Fruit fly (Drosophila melanogaster): ENCODE data around the gene ash2.

Gene ash2

DNA sequence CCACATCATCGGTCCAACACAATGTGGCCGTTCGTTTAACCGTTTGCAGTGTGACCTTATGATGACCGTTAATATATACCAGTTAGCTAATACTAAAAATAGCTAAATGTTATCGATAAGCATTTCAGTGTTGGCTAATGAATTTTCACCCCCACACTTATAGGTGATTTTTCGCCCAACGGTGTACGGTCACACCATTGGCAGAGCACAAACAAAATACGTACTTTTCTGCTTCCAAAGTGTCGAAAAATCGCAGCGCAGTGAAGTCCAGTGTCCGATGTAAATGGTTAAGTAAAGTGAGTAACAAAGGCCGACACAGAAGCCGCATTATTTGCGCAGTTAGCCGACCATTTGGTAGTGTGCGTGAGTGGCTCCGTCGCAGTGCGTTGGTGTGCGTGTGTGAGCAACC, 24.4 kb upstream of the ash2 start, which contains the start of the genes Syx18 and atl (continued):
- TF ChIP-seq Dek (tag; optimal IDR thresholded peaks at IDR 0.05) (peak; percentile 4), CG5953 (GFP tag; IDR thresholded peaks at IDR 0.05) (no peak), Spps (tag; optimal IDR thresholded peaks at IDR 0.05) (no peak), CG18619 (GFP tag; optimal IDR thresholded peaks at IDR 0.05) (no peak), CG3726 (GFP tag; IDR thresholded peaks at IDR 0.05) (no peak), Ssrp (tag; optimal IDR thresholded peaks at IDR 0.05) (no peak), fru (optimal IDR thresholded peaks at IDR 0.05) (no peak), CG8944 (GFP tag; optimal IDR thresholded peaks at IDR 0.05) (no peak), CG9817 (tag; optimal IDR thresholded peaks at IDR 0.05) (no peak), twi (tag; optimal IDR thresholded peaks at IDR 0.05) (no peak), ara (GFP tag; IDR thresholded peaks at IDR 0.05) (no peak), repo (GFP tag; optimal IDR thresholded peaks at IDR 0.05) (no peak), CG11085 (GFP tag; IDR thresholded peaks at IDR 0.05) (no peak), sna (GFP tag; IDR thresholded peaks at IDR 0.05; ENCODE audit: partially characterized antibody) (peak; percentile 54), Hr3 (GFP tag; optimal IDR thresholded peaks at IDR 0.05) (no peak), bab2 (GFP tag; optimal IDR thresholded peaks at IDR 0.05) (no peak), grau (tag; optimal IDR thresholded peaks at IDR 0.05) (peak; percentile 33), TFAM (GFP tag; optimal IDR thresholded peaks at IDR 0.05) (no peak), Xbp1 (GFP tag; optimal IDR thresholded peaks at IDR 0.05) (peak; percentile 71), esg (GFP tag; conservative IDR thresholded peaks at IDR 0.05) (no peak), sug (tag; optimal IDR thresholded peaks at IDR 0.05) (peak; percentile 35), salm (tag; optimal IDR thresholded peaks at IDR 0.05) (no peak), maf-S (GFP tag; optimal IDR thresholded peaks at IDR 0.05) (no peak), caup (GFP tag; optimal IDR thresholded peaks at IDR 0.05; ENCODE audit: severe bottlenecking) (peak; percentile 23), CG3847 (GFP tag; IDR thresholded peaks at IDR 0.05) (peak; percentile 73; the same call in 1 of the 2 replicates), CG9215 (GFP tag; IDR thresholded peaks at IDR 0.05) (no peak), ham (GFP tag; IDR thresholded peaks at IDR 0.05) (no peak), h (optimal IDR thresholded peaks at IDR 0.05) (no peak), Dref (GFP tag; IDR thresholded peaks at IDR 0.05) (peak; percentile 82), hth (optimal IDR thresholded peaks at IDR 0.05) (no peak), Myb (GFP tag; optimal IDR thresholded peaks at IDR 0.05) (peak; percentile 92), sqz (GFP tag; optimal IDR thresholded peaks at IDR 0.05) (no peak), Asciz (GFP tag; optimal IDR thresholded peaks at IDR 0.05) (no peak), CG15479 (GFP tag; optimal IDR thresholded peaks at IDR 0.05) (no peak), Lim3 (GFP tag; IDR thresholded peaks at IDR 0.05) (no peak), pnt (GFP tag; optimal IDR thresholded peaks at IDR 0.05) (no peak), disco-r (GFP tag; optimal IDR thresholded peaks at IDR 0.05) (no peak), wor (GFP tag; IDR thresholded peaks at IDR 0.05) (no peak), CG2199 (GFP tag; IDR thresholded peaks at IDR 0.05) (no peak), CG33557 (GFP tag; optimal IDR thresholded peaks at IDR 0.05) (no peak), pita (GFP tag; optimal IDR thresholded peaks at IDR 0.05) (no peak), CG13123 (GFP tag; optimal IDR thresholded peaks at IDR 0.05) (no peak), Camta (GFP tag; optimal IDR thresholded peaks at IDR 0.05) (peak; percentile 21), CG7839 (tag; optimal IDR thresholded peaks at IDR 0.05) (no peak), CG10431 (GFP tag; optimal IDR thresholded peaks at IDR 0.05) (no peak), ranshi (GFP tag; IDR thresholded peaks at IDR 0.05) (no peak), CG17568 (GFP tag; optimal IDR thresholded peaks at IDR 0.05) (no peak), CG1233 (GFP tag; optimal IDR thresholded peaks at IDR 0.05) (no peak), CG3995 (GFP tag; optimal IDR thresholded peaks at IDR 0.05) (no peak), Med (GFP tag) (peak; percentile 90), Atf3 (GFP tag; optimal IDR thresholded peaks at IDR 0.05) (no peak), Taf1 (GFP tag; IDR thresholded peaks at IDR 0.05) (no peak), lov (optimal IDR thresholded peaks at IDR 0.05) (no peak), lov (GFP tag; IDR thresholded peaks at IDR 0.05) (no peak)
